Fruit fly (Drosophila melanogaster) whole organism, prepupa: ENCODE data around the gene uif.

ENCODE experiments used
- CG10669 ChIP-seq: fragments of 200-800 bp; sonication (Bioruptor generic); optimal IDR thresholded peaks from 3 replicates; lab custom pipeline; 2018; ENCODE audit warnings: missing biosample characterization, mild to moderate bottlenecking, missing genetic modification characterization, moderate library complexity
- CG3032 ChIP-seq: fragments of 200-800 bp; optimal IDR thresholded peaks from 2 replicates; lab custom pipeline; 2019; ENCODE audit warnings: missing biosample characterization, mild to moderate bottlenecking, missing genetic modification characterization, moderate library complexity
- CG3919 ChIP-seq: fragments of 200-800 bp; sonication (Bioruptor generic); optimal IDR thresholded peaks from 3 replicates; lab custom pipeline; 2016; ENCODE audit warnings: missing biosample characterization, missing genetic modification characterization
- CG6276 ChIP-seq: fragments of 200-800 bp; sonication (Bioruptor generic); optimal IDR thresholded peaks from 2 replicates; lab custom pipeline; 2017; ENCODE audit warnings: missing biosample characterization, mild to moderate bottlenecking, missing genetic modification characterization
- Hr39 ChIP-seq: fragments of 200-800 bp; sonication (Bioruptor generic); optimal IDR thresholded peaks from 2 replicates; lab custom pipeline; 2016; ENCODE audit warnings: missing biosample characterization, missing genetic modification characterization
- salr ChIP-seq, 2 experiments: fragments of 200-800 bp; sonication (Bioruptor generic); optimal IDR thresholded peaks; 3 replicates each; lab custom pipeline; 2016 to 2018; ENCODE audit warnings: missing biosample characterization in 2 of 2, missing genetic modification characterization in 2 of 2, mild to moderate bottlenecking in 1 of 2
- svp ChIP-seq: fragments of 200-800 bp; sonication (Bioruptor generic); peaks from one replicate; lab custom pipeline; 2016; ENCODE audit warnings: missing biosample characterization, missing genetic modification characterization

- TF ChIP-seq salr (GFP tag; optimal IDR thresholded peaks at IDR 0.05; lab: Kevin White, UChicago) (peak in 1 of 2 experiments; percentile 13), CG10669 (GFP tag; lab: Kevin White, UChicago) (no peak), svp (GFP tag; lab: Kevin White, UChicago) (no peak), CG3032 (tag; lab: Kevin White, UChicago) (peak; percentile 90), CG3919 (GFP tag; lab: Kevin White, UChicago) (no peak), CG6276 (no peak), Hr39 (GFP tag; lab: Kevin White, UChicago) (no peak)
Observed at dm6 chr2L:6950096-6950495, 60.1 kb downstream of the uif start, which contains the start of the genes Gas41 and SA1.
